Comparison of ENCODE assay signal across 4 worm cellular contexts in the genomic region with DNA sequence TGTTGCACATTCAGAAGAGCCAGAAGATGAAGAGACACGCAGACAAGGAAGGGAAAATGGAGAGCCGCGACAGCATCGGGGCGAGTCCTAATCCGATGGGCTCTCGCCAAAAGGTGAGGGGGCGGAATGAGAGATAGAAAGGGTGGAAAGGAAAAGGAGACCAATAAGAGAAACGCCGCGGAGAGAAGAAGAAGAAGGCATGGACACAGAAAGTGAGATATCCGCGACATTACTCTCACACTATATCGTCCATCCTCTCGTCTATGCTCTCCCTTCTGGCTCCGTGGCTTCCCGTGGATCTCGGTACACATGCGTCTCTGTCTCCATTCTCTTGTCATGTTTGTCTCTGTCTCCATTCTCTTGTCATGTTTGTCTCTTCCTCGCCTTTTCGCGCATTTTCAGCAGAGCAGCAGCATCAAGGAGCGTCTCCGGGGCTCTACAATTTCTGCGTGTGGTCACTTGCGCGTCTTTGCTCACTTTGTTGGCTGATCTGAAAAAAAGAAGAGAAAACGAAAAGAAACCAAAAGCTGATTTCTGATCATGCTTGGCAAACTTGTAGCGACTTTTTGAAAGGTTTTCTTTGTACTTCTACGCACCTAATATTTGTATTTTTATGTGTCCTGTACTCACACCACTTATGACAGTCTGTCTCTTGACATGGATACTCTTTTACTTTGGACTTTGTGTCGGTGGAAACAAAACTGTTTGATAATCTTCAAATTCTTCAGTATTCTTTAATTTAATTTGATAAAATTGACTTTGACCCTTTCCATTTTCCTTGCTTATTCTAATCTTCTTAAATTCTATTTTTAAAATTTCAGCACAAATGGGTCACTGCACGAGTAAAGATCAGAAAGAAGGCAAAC.
A peak's percentile ranks its signal among the peaks of the same experiment; 100 is the strongest.
TF ChIP-seq lines count a peak whose summit lies in the region.

A gene (plus strand): TSS at position 816 of the 866 bp plus-strand sequence.

TF ChIP-seq in whole organism, L2 larva, 48 proteins besides CTCF, POLR2A, EP300 and RAD21 (continues in another document):
- TF ChIP-seq mdl-1 (tag; optimal IDR thresholded peaks at IDR 0.05; lab: Kevin White, UChicago) (peak; percentile 32 to 35), fos-1 (tag; optimal IDR thresholded peaks at IDR 0.05; lab: Kevin White, UChicago) (peak; percentile 27), dmd-4 (tag; optimal IDR thresholded peaks at IDR 0.05; lab: Kevin White, UChicago) (no peak), F13H6.1 (tag; optimal IDR thresholded peaks at IDR 0.05; lab: Kevin White, UChicago) (peak; percentile 91), egl-27 (tag; optimal IDR thresholded peaks at IDR 0.05; lab: Kevin White, UChicago) (peak; percentile 22), lin-11 (tag; optimal IDR thresholded peaks at IDR 0.05; lab: Kevin White, UChicago) (peak; percentile 69), mbf-1 (tag; optimal IDR thresholded peaks at IDR 0.05; lab: Kevin White, UChicago) (no peak), nhr-25 (tag; optimal IDR thresholded peaks at IDR 0.05; lab: Kevin White, UChicago) (no peak), skn-1 (tag; optimal IDR thresholded peaks at IDR 0.05; lab: Kevin White, UChicago) (no peak), R02D3.7 (tag; optimal IDR thresholded peaks at IDR 0.05; lab: Kevin White, UChicago) (no peak), elt-1 (tag; optimal IDR thresholded peaks at IDR 0.05; lab: Kevin White, UChicago) (no peak), snpc-4 (tag; optimal IDR thresholded peaks at IDR 0.05; lab: Kevin White, UChicago) (peak; percentile 38), lin-39 (tag; optimal IDR thresholded peaks at IDR 0.05; lab: Kevin White, UChicago) (no peak), ceh-82 (tag; optimal IDR thresholded peaks at IDR 0.05; lab: Kevin White, UChicago) (no peak), sma-9 (GFP tag; optimal IDR thresholded peaks at IDR 0.05; lab: Kevin White, UChicago) (peak; percentile 82), sma-9 (tag; optimal IDR thresholded peaks at IDR 0.05; lab: Kevin White, UChicago) (no peak), zag-1 (tag; optimal IDR thresholded peaks at IDR 0.05; lab: Kevin White, UChicago) (peak; percentile 85), lin-13 (GFP tag; optimal IDR thresholded peaks at IDR 0.05; lab: Kevin White, UChicago) (peak; percentile 28), unc-55 (GFP tag; optimal IDR thresholded peaks at IDR 0.05; lab: Kevin White, UChicago) (peak; percentile 67), ama-1 (optimal IDR thresholded peaks at IDR 0.05; lab: Kevin White, UChicago) (no peak), ZK546.5 (tag; optimal IDR thresholded peaks at IDR 0.05; lab: Kevin White, UChicago) (no peak)

TF ChIP-seq in whole organism, L4 larva, 104 proteins besides CTCF, POLR2A, EP300 and RAD21 (continues in another document):
- TF ChIP-seq pqm-1 (tag; optimal IDR thresholded peaks at IDR 0.05; lab: Kevin White, UChicago) = no peak
- TF ChIP-seq F49E8.2 (tag; optimal IDR thresholded peaks at IDR 0.05; lab: Kevin White, UChicago; ENCODE audit: borderline replicate concordance) = no peak
- TF ChIP-seq ZK337.2 (GFP tag; IDR thresholded peaks at IDR 0.05; lab: Robert Waterston, UW) = no peak
- peak; percentile 65 for TF ChIP-seq gei-8 (GFP tag; optimal IDR thresholded peaks at IDR 0.05; lab: Kevin White, UChicago)
- TF ChIP-seq daf-12 (tag; optimal IDR thresholded peaks at IDR 0.05; lab: Kevin White, UChicago) = no peak
- no peak for TF ChIP-seq nhr-28 (tag; optimal IDR thresholded peaks at IDR 0.05; lab: Kevin White, UChicago)
- no peak for TF ChIP-seq tag-97 (GFP tag; IDR thresholded peaks at IDR 0.05; lab: Robert Waterston, UW)
- TF ChIP-seq nhr-6 (tag; optimal IDR thresholded peaks at IDR 0.05; lab: Kevin White, UChicago) = no peak
- no peak for TF ChIP-seq mxl-2 (GFP tag; conservative IDR thresholded peaks at IDR 0.05; lab: Robert Waterston, UW)
- no peak for TF ChIP-seq unc-130 (GFP tag; optimal IDR thresholded peaks at IDR 0.05; lab: Kevin White, UChicago)
- no peak for TF ChIP-seq zip-2 (tag; optimal IDR thresholded peaks at IDR 0.05; lab: Kevin White, UChicago)
- no peak for TF ChIP-seq dpl-1 (GFP tag; optimal IDR thresholded peaks at IDR 0.05; lab: Kevin White, UChicago)
- TF ChIP-seq hlh-30 (tag; optimal IDR thresholded peaks at IDR 0.05; lab: Kevin White, UChicago; ENCODE audit: insufficient read depth) = peak; percentile 48
- TF ChIP-seq T20F7.1 (GFP tag; optimal IDR thresholded peaks at IDR 0.05; lab: Kevin White, UChicago) = no peak
- peak; percentile 97 for TF ChIP-seq aha-1 (tag; lab: Kevin White, UChicago)
- no peak for TF ChIP-seq lin-39 (tag; optimal IDR thresholded peaks at IDR 0.05; lab: Kevin White, UChicago)
- no peak for TF ChIP-seq ztf-11 (tag; optimal IDR thresholded peaks at IDR 0.05; lab: Kevin White, UChicago)
- TF ChIP-seq ctbp-1 (GFP tag; IDR thresholded peaks at IDR 0.05; lab: Robert Waterston, UW) = peak; percentile 89
- 0 out of 2 replicates have a peak, but pooled peaks have one; percentile 61 for TF ChIP-seq T26A8.4 (GFP tag; IDR thresholded peaks at IDR 0.05; lab: Robert Waterston, UW)
- TF ChIP-seq mxl-3 (GFP tag; optimal IDR thresholded peaks at IDR 0.05; lab: Kevin White, UChicago) = peak; percentile 25
- TF ChIP-seq F10B5.3 (tag; optimal IDR thresholded peaks at IDR 0.05; lab: Kevin White, UChicago) = no peak

TF ChIP-seq in whole organism, late embryonic, 69 proteins besides CTCF, POLR2A, EP300 and RAD21 (continues in another document):
- TF ChIP-seq C08G9.2 (tag; optimal IDR thresholded peaks at IDR 0.05; lab: Kevin White, UChicago) (peak; percentile 44), ceh-19 (GFP tag; optimal IDR thresholded peaks at IDR 0.05; lab: Kevin White, UChicago) (peak; percentile 74), unc-42 (tag; optimal IDR thresholded peaks at IDR 0.05; lab: Kevin White, UChicago) (peak; percentile 86), pat-9 (tag; optimal IDR thresholded peaks at IDR 0.05; lab: Kevin White, UChicago) (peak; percentile 35), mec-3 (tag; optimal IDR thresholded peaks at IDR 0.05; lab: Kevin White, UChicago; ENCODE audit: borderline replicate concordance) (peak; percentile 3), pqm-1 (tag; optimal IDR thresholded peaks at IDR 0.05; lab: Kevin White, UChicago) (no peak), T23F11.4 (GFP tag; optimal IDR thresholded peaks at IDR 0.05; lab: Kevin White, UChicago) (no peak), lim-6 (tag; optimal IDR thresholded peaks at IDR 0.05; lab: Kevin White, UChicago) (peak; percentile 15), fkh-10 (GFP tag; optimal IDR thresholded peaks at IDR 0.05; lab: Kevin White, UChicago) (peak; percentile 53), syd-9 (tag; optimal IDR thresholded peaks at IDR 0.05; lab: Kevin White, UChicago) (peak; percentile 37), K02D7.2 (tag; optimal IDR thresholded peaks at IDR 0.05; lab: Kevin White, UChicago) (no peak), elt-4 (tag; optimal IDR thresholded peaks at IDR 0.05; lab: Kevin White, UChicago) (no peak), ceh-18 (tag; optimal IDR thresholded peaks at IDR 0.05; lab: Kevin White, UChicago) (peak; percentile 88), fax-1 (tag; optimal IDR thresholded peaks at IDR 0.05; lab: Kevin White, UChicago) (peak; percentile 68), ceh-31 (tag; optimal IDR thresholded peaks at IDR 0.05; lab: Kevin White, UChicago) (peak; percentile 88), pros-1 (tag; optimal IDR thresholded peaks at IDR 0.05; lab: Kevin White, UChicago) (peak; percentile 26), F13H6.1 (tag; optimal IDR thresholded peaks at IDR 0.05; lab: Kevin White, UChicago) (peak; percentile 63), rnt-1 (tag; optimal IDR thresholded peaks at IDR 0.05; lab: Kevin White, UChicago) (peak; percentile 44), hlh-6 (tag; optimal IDR thresholded peaks at IDR 0.05; lab: Kevin White, UChicago) (peak; percentile 10), tbx-2 (tag; optimal IDR thresholded peaks at IDR 0.05; lab: Kevin White, UChicago) (peak; percentile 83), ceh-14 (tag; optimal IDR thresholded peaks at IDR 0.05; lab: Kevin White, UChicago) (peak; percentile 75), sdc-2 (tag; optimal IDR thresholded peaks at IDR 0.05; lab: Kevin White, UChicago) (peak; percentile 39), nfya-1 (tag; optimal IDR thresholded peaks at IDR 0.05; lab: Kevin White, UChicago) (peak; percentile 86)

TF ChIP-seq in whole organism, mixed stage, embryonic, 35 proteins besides CTCF, POLR2A, EP300 and RAD21 (continues in another document):
- TF ChIP-seq hlh-1 (tag; optimal IDR thresholded peaks at IDR 0.05; lab: Kevin White, UChicago) = no peak
- no peak for TF ChIP-seq mab-5 (tag; optimal IDR thresholded peaks at IDR 0.05; lab: Kevin White, UChicago)
- no peak for TF ChIP-seq nhr-237 (tag; optimal IDR thresholded peaks at IDR 0.05; lab: Kevin White, UChicago)
- peak; percentile 42 for TF ChIP-seq mep-1 (tag; optimal IDR thresholded peaks at IDR 0.05; lab: Kevin White, UChicago)
- peak; percentile 52 for TF ChIP-seq unc-62 (GFP tag; optimal IDR thresholded peaks at IDR 0.05; lab: Kevin White, UChicago)
- TF ChIP-seq elt-3 (tag; optimal IDR thresholded peaks at IDR 0.05; lab: Kevin White, UChicago) = no peak
- peak; percentile 92 for TF ChIP-seq unc-120 (tag; optimal IDR thresholded peaks at IDR 0.05; lab: Kevin White, UChicago; ENCODE audit: poor library complexity, severe bottlenecking)
- TF ChIP-seq lsy-2 (tag; optimal IDR thresholded peaks at IDR 0.05; lab: Kevin White, UChicago) = no peak
- TF ChIP-seq elt-1 (tag; optimal IDR thresholded peaks at IDR 0.05; lab: Kevin White, UChicago; ENCODE audit: borderline replicate concordance, insufficient read depth) = no peak
- TF ChIP-seq zip-8 (tag; optimal IDR thresholded peaks at IDR 0.05; lab: Kevin White, UChicago) = no peak
- TF ChIP-seq mls-2 (tag; optimal IDR thresholded peaks at IDR 0.05; lab: Kevin White, UChicago) = peak; percentile 67
- no peak for TF ChIP-seq M03D4.4 (tag; optimal IDR thresholded peaks at IDR 0.05; lab: Kevin White, UChicago)
- TF ChIP-seq nhr-12 (tag; optimal IDR thresholded peaks at IDR 0.05; lab: Kevin White, UChicago) = no peak
- peak; percentile 14 for TF ChIP-seq pha-4 (tag; optimal IDR thresholded peaks at IDR 0.05; lab: Kevin White, UChicago)
- TF ChIP-seq nhr-76 (tag; optimal IDR thresholded peaks at IDR 0.05; lab: Kevin White, UChicago) = no peak
- TF ChIP-seq ces-1 (GFP tag; optimal IDR thresholded peaks at IDR 0.05; lab: Kevin White, UChicago) = peak; percentile 83
- TF ChIP-seq sem-2 (GFP tag; optimal IDR thresholded peaks at IDR 0.05; lab: Kevin White, UChicago) = no peak
- TF ChIP-seq ceh-83 (GFP tag; optimal IDR thresholded peaks at IDR 0.05; lab: Kevin White, UChicago) = no peak
- peak; percentile 29 for TF ChIP-seq lin-13 (tag; optimal IDR thresholded peaks at IDR 0.05; lab: Kevin White, UChicago)
- peak; percentile 8 for TF ChIP-seq cnd-1 (tag; optimal IDR thresholded peaks at IDR 0.05; lab: Kevin White, UChicago)
- TF ChIP-seq ztf-11 (tag; optimal IDR thresholded peaks at IDR 0.05; lab: Kevin White, UChicago) = no peak
- TF ChIP-seq nhr-28 (tag; optimal IDR thresholded peaks at IDR 0.05; lab: Kevin White, UChicago) = no peak
- no peak for TF ChIP-seq flh-1 (GFP tag; optimal IDR thresholded peaks at IDR 0.05; lab: Kevin White, UChicago)
- TF ChIP-seq tbx-8 (GFP tag; optimal IDR thresholded peaks at IDR 0.05; lab: Kevin White, UChicago) = no peak
- TF ChIP-seq ceh-39 (tag; optimal IDR thresholded peaks at IDR 0.05; lab: Kevin White, UChicago) = no peak
- TF ChIP-seq bed-3 (GFP tag; optimal IDR thresholded peaks at IDR 0.05; lab: Kevin White, UChicago) = no peak
